Fruit fly (Drosophila melanogaster) whole organism, pupa: ENCODE results near the gene CG1324.

Experiments
- CG10348 ChIP-seq: fragments of 200-800 bp; sonication (Bioruptor generic); IDR thresholded peaks from 2 replicates; pipeline ENCODE4 v1.3.6; 2022; ENCODE audit warnings: missing biosample characterization, missing genetic modification characterization
- CG12605 ChIP-seq: fragments of 200-800 bp; sonication (Bioruptor generic); IDR thresholded peaks from 2 replicates; pipeline ENCODE4 v1.3.6; 2022; ENCODE audit warnings: missing biosample characterization, missing genetic modification characterization
- CG13204 ChIP-seq: fragments of 200-800 bp; sonication (Bioruptor generic); optimal IDR thresholded peaks from 2 replicates; lab custom pipeline; 2018; ENCODE audit warnings: missing biosample characterization, mild to moderate bottlenecking, missing genetic modification characterization, moderate library complexity
- CG14655 ChIP-seq: fragments of 200-800 bp; sonication (Bioruptor generic); optimal IDR thresholded peaks from 3 replicates; lab custom pipeline; 2017; ENCODE audit warnings: mild to moderate bottlenecking, missing biosample characterization, missing genetic modification reagents, missing genetic modification characterization
- CG15710 ChIP-seq: fragments of 200-800 bp; sonication (Bioruptor generic); optimal IDR thresholded peaks from 2 replicates; lab custom pipeline; 2018; ENCODE audit warnings: missing biosample characterization, mild to moderate bottlenecking, missing genetic modification characterization, moderate library complexity
- CG17806 ChIP-seq: fragments of 200-800 bp; sonication (Bioruptor generic); optimal IDR thresholded peaks from 2 replicates; lab custom pipeline; 2018; ENCODE audit warnings: missing biosample characterization, mild to moderate bottlenecking, missing genetic modification characterization, moderate library complexity
- CG32121 ChIP-seq: fragments of 200-800 bp; sonication (Bioruptor generic); IDR thresholded peaks from 2 replicates; pipeline ENCODE4 v1.3.6; 2022; ENCODE audit warnings: missing biosample characterization, missing genetic modification characterization
- CG34367 ChIP-seq: fragments of 200-800 bp; sonication (Bioruptor generic); optimal IDR thresholded peaks from 2 replicates; lab custom pipeline; 2018; ENCODE audit warnings: missing biosample characterization, mild to moderate bottlenecking, missing genetic modification characterization
- CG4496 ChIP-seq: fragments of 200-800 bp; sonication (Bioruptor generic); IDR thresholded peaks from 3 replicates; pipeline ENCODE4 v1.3.6; 2022; ENCODE audit warnings: missing biosample characterization, missing genetic modification characterization
- CG8159 ChIP-seq: fragments of 200-800 bp; sonication (Bioruptor generic); optimal IDR thresholded peaks from 3 replicates; lab custom pipeline; 2018; ENCODE audit warnings: missing biosample characterization, mild to moderate bottlenecking, missing genetic modification characterization, moderate library complexity
- CG8301 ChIP-seq: fragments of 200-800 bp; sonication (Bioruptor generic); optimal IDR thresholded peaks from 2 replicates; lab custom pipeline; 2018; ENCODE audit warnings: missing biosample characterization, mild to moderate bottlenecking, missing genetic modification characterization
- CG9948 ChIP-seq: fragments of 200-800 bp; sonication (Bioruptor generic); optimal IDR thresholded peaks from 2 replicates; lab custom pipeline; 2018; ENCODE audit warnings: missing biosample characterization, mild to moderate bottlenecking, missing genetic modification characterization, moderate library complexity
- D1 ChIP-seq: fragments of 200-800 bp; sonication (Bioruptor generic); optimal IDR thresholded peaks from 2 replicates; lab custom pipeline; 2018; ENCODE audit warnings: missing biosample characterization, mild to moderate bottlenecking, missing genetic modification characterization, moderate library complexity
- EcR ChIP-seq: fragments of 200-800 bp; sonication (Bioruptor generic); optimal IDR thresholded peaks from 3 replicates; lab custom pipeline; 2019; ENCODE audit warnings: missing biosample characterization, missing genetic modification characterization, mild to moderate bottlenecking, moderate library complexity, missing genetic modification reagents
- Ets98B ChIP-seq: fragments of 200-800 bp; sonication (Bioruptor generic); IDR thresholded peaks from 2 replicates; pipeline ENCODE4 v1.3.6; 2022; ENCODE audit warnings: missing biosample characterization, missing genetic modification characterization
- Pif1A ChIP-seq: fragments of 200-800 bp; sonication (Bioruptor generic); optimal IDR thresholded peaks from 3 replicates; lab custom pipeline; 2016; ENCODE audit warnings: missing biosample characterization, missing genetic modification characterization
- Pif1B ChIP-seq: fragments of 200-800 bp; sonication (Bioruptor generic); optimal IDR thresholded peaks from 3 replicates; lab custom pipeline; 2016; ENCODE audit warnings: missing biosample characterization, missing genetic modification characterization
- Snoo ChIP-seq: fragments of 200-800 bp; sonication (Bioruptor generic); optimal IDR thresholded peaks from 3 replicates; lab custom pipeline; 2017; ENCODE audit warnings: missing biosample characterization, mild to moderate bottlenecking, missing genetic modification characterization, inconsistent platforms
- fd96Ca ChIP-seq: fragments of 200-800 bp; sonication (Bioruptor generic); IDR thresholded peaks from 3 replicates; pipeline ENCODE4 v1.3.6; 2022; ENCODE audit warnings: missing biosample characterization, missing genetic modification characterization
- gl ChIP-seq: fragments of 200-800 bp; sonication (Bioruptor generic); optimal IDR thresholded peaks from 2 replicates; lab custom pipeline; 2018; ENCODE audit warnings: missing biosample characterization, mild to moderate bottlenecking, missing genetic modification characterization
- rn ChIP-seq: fragments of 200-800 bp; sonication (Bioruptor generic); IDR thresholded peaks from 2 replicates; pipeline ENCODE4 v1.3.6; 2022; ENCODE audit warnings: missing biosample characterization, missing genetic modification characterization

The CG1324 gene

DNA sequence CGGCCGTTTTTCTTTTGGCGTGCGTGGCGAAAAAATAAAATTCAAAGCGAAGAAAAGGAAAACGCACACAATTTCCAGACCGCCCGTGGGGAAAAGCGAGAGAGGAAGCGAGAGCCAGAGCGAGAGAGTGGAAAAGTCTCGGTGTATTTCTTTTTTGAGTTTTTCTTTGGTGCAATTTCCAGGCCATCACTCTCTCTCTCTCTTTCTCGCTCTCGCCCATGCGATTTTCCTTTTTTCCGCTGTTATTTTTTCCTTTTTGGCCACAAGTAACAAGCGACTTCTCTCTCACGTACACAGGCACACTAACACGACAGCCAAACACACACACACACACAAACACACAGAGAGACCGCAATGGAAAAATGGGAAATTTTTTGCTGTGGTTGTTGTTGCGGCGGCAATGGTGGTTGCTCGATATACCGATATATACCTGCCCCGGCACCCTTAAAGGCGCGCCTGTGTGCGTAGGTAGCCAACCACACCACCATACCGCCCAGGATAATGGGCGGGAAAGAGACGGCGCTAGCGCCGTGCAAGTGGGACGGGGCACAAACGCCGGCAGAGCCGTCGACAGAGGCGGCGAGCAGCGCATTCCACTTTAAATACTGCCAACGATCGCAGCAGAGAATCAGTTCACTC lies 41.8 kb downstream of the CG1324 start:
- TF ChIP-seq CG10348 (GFP tag; lab: Robert Waterston, UW) = no peak
- peak; percentile 35 for TF ChIP-seq CG14655 (GFP tag; lab: Kevin White, UChicago)
- TF ChIP-seq CG34367 = no peak
- no peak for TF ChIP-seq fd96Ca (GFP tag; lab: Robert Waterston, UW)
- no peak for TF ChIP-seq CG8159 (tag; lab: Kevin White, UChicago)
- TF ChIP-seq CG32121 = 0 out of 2 replicates have a peak, but pooled peaks have one; percentile 17
- no peak for TF ChIP-seq D1 (tag; lab: Kevin White, UChicago)
- peak; percentile 3 for TF ChIP-seq CG8301
- TF ChIP-seq CG9948 (tag; lab: Kevin White, UChicago) = no peak
- no peak for TF ChIP-seq CG12605
- no peak for TF ChIP-seq CG4496 (GFP tag; lab: Robert Waterston, UW)
- no peak for TF ChIP-seq Ets98B (GFP tag; lab: Robert Waterston, UW)

dm6 chrX:20691213-20691612 lies 44.5 kb downstream of the CG1324 start:
- TF ChIP-seq Pif1B = no peak
- TF ChIP-seq CG32121 = no peak
- TF ChIP-seq CG34367 = no peak
- no peak for TF ChIP-seq CG10348 (GFP tag; lab: Robert Waterston, UW)
- no peak for TF ChIP-seq CG12605
- TF ChIP-seq EcR (GFP tag; lab: Kevin White, UChicago) = no peak
- TF ChIP-seq CG9948 (tag; lab: Kevin White, UChicago) = no peak
- TF ChIP-seq D1 (tag; lab: Kevin White, UChicago) = no peak
- no peak for TF ChIP-seq gl (tag; lab: Kevin White, UChicago)
- no peak for TF ChIP-seq Snoo
- no peak for TF ChIP-seq CG4496 (GFP tag; lab: Robert Waterston, UW)
- TF ChIP-seq CG8301 = no peak
- no peak for TF ChIP-seq rn
- no peak for TF ChIP-seq fd96Ca (GFP tag; lab: Robert Waterston, UW)
- TF ChIP-seq CG14655 (GFP tag; lab: Kevin White, UChicago) = no peak
- TF ChIP-seq CG13204 = no peak
- no peak for TF ChIP-seq Ets98B (GFP tag; lab: Robert Waterston, UW)
- no peak for TF ChIP-seq CG8159 (tag; lab: Kevin White, UChicago)

DNA sequence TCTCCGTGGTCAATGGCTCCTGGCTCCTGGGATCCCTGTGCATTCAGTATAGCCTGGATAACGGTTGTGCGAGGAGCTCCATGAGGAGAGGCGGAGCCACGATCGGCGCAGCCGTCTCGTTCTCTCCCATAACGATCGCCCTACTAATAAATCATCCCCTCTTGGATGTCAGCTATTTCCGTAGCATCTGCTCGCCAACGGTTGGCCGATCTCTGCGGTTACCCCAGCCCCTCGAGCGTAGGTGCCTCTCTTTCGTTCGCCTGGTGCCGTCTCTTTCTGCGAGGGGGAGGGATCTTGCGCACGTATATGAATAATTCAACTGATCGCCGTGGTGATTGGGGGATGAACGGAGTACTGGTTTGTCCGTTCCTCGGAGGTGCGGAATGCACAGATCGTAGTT lies 45.3 kb downstream of the CG1324 start, which contains the start of gene run:
TSS of gene run (plus strand) at position 217 of the 400 bp plus-strand sequence.
- no peak for TF ChIP-seq CG13204

DNA sequence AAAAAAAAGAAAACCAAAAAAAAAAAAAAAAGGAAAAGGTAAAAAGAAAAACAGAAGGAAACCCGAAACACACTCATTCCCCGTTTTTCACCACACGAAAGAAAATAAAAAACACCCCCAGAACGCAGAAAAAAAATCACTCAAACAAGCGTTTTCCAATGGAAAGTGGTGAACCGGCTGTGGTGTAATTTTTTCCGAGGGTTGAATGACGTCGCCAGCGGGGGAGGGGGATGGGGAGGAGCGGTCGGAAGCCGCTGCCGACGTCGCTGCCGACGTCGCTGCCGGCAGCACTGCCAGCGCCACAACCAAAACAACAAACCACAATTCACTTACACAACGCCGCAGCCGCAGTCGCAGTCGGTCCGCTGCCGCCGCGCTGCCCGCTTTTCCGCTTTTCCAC lies 46.3 kb downstream of the CG1324 start:
- TF ChIP-seq CG8159 (tag; lab: Kevin White, UChicago) (no peak), Pif1B (no peak), Snoo (no peak), CG4496 (GFP tag; lab: Robert Waterston, UW) (no peak), CG14655 (GFP tag; lab: Kevin White, UChicago) (no peak), Ets98B (GFP tag; lab: Robert Waterston, UW) (no peak), EcR (GFP tag; lab: Kevin White, UChicago) (no peak), gl (tag; lab: Kevin White, UChicago) (no peak), CG32121 (no peak), CG34367 (no peak), CG10348 (GFP tag; lab: Robert Waterston, UW) (no peak), CG9948 (tag; lab: Kevin White, UChicago) (no peak), fd96Ca (GFP tag; lab: Robert Waterston, UW) (no peak), D1 (tag; lab: Kevin White, UChicago) (no peak), Pif1A (GFP tag; lab: Kevin White, UChicago) (no peak), CG17806 (tag; lab: Kevin White, UChicago) (no peak), rn (no peak)

DNA sequence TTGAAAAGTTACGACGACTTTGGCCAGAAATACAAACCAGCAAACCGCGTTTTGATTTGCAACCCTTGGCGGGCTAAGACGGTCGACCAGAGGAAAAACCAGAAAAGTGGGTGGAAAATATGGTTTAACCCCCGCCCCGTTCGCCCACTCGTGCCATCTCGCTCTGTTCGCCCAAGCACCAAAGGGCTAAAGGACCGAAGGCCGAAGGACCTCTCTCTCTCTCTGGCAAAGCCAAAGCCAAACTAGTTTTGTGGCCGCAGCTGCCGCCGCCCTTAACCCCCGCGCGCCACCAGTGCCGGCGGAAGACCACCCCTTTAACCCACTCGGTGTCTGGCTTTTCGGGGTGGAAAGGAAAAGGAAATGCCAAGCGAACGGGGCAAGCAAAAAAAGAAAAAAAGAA lies 48.5 kb downstream of the CG1324 start:
- no peak for TF ChIP-seq CG32121
- TF ChIP-seq Pif1B = no peak
- no peak for TF ChIP-seq fd96Ca (GFP tag; lab: Robert Waterston, UW)
- TF ChIP-seq CG8301 = no peak
- no peak for TF ChIP-seq Pif1A (GFP tag; lab: Kevin White, UChicago)
- no peak for TF ChIP-seq gl (tag; lab: Kevin White, UChicago)
- TF ChIP-seq CG15710 (tag; lab: Kevin White, UChicago) = no peak
- TF ChIP-seq CG34367 = no peak
- no peak for TF ChIP-seq Ets98B (GFP tag; lab: Robert Waterston, UW)
- no peak for TF ChIP-seq CG4496 (GFP tag; lab: Robert Waterston, UW)
- no peak for TF ChIP-seq CG14655 (GFP tag; lab: Kevin White, UChicago)
